Fruit fly (Drosophila melanogaster): ENCODE measurements around the gene p38a.

dm6 chr3R:24169362-24169761 is 17.2 kb upstream of the p38a start, which contains the start of gene CG5510:
- TF ChIP-seq CG8159 (tag; optimal IDR thresholded peaks at IDR 0.05) (no peak), CG14655 (GFP tag; optimal IDR thresholded peaks at IDR 0.05) (no peak), CG15710 (tag; optimal IDR thresholded peaks at IDR 0.05) (peak; percentile 3), Ets98B (GFP tag; IDR thresholded peaks at IDR 0.05) (no peak; the same call in 1 of the 2 replicates), fd96Ca (GFP tag; IDR thresholded peaks at IDR 0.05) (no peak), CG13204 (GFP tag; optimal IDR thresholded peaks at IDR 0.05) (no peak), Snoo (tag; optimal IDR thresholded peaks at IDR 0.05) (no peak), EcR (GFP tag; optimal IDR thresholded peaks at IDR 0.05) (no peak), CG34367 (tag; optimal IDR thresholded peaks at IDR 0.05) (no peak), CG17806 (tag; optimal IDR thresholded peaks at IDR 0.05) (no peak), CG32121 (GFP tag; IDR thresholded peaks at IDR 0.05) (no peak), rn (GFP tag; IDR thresholded peaks at IDR 0.05) (no peak)
